Fruit fly (Drosophila melanogaster): ENCODE measurements around the gene CG7878.

- TF ChIP-seq psq (optimal IDR thresholded peaks at IDR 0.05) (no peak), h (optimal IDR thresholded peaks at IDR 0.05) (no peak), ttk (optimal IDR thresholded peaks at IDR 0.05) (no peak), Sin3A (optimal IDR thresholded peaks at IDR 0.05) (no peak), insv (optimal IDR thresholded peaks at IDR 0.05) (no peak)
Measured at dm6 chr3R:8113833-8114673, 8.5 kb upstream of the CG7878 start.

All from Kc167 (cell line).